Fruit fly (Drosophila melanogaster) whole organism, pupa: ENCODE measurements around the gene CG3552.

Experiments
- CG15710 ChIP-seq: fragments of 200-800 bp; sonication (Bioruptor generic); optimal IDR thresholded peaks from 2 replicates; lab custom pipeline; 2018; ENCODE audit warnings: missing biosample characterization, mild to moderate bottlenecking, missing genetic modification characterization, moderate library complexity
- CG34367 ChIP-seq: fragments of 200-800 bp; sonication (Bioruptor generic); optimal IDR thresholded peaks from 2 replicates; lab custom pipeline; 2018; ENCODE audit warnings: missing biosample characterization, mild to moderate bottlenecking, missing genetic modification characterization
- Ets98B ChIP-seq: fragments of 200-800 bp; sonication (Bioruptor generic); IDR thresholded peaks from 2 replicates; pipeline ENCODE4 v1.3.6; 2022; ENCODE audit warnings: missing biosample characterization, missing genetic modification characterization
- Pif1A ChIP-seq: fragments of 200-800 bp; sonication (Bioruptor generic); optimal IDR thresholded peaks from 3 replicates; lab custom pipeline; 2016; ENCODE audit warnings: missing biosample characterization, missing genetic modification characterization
- Pif1B ChIP-seq: fragments of 200-800 bp; sonication (Bioruptor generic); optimal IDR thresholded peaks from 3 replicates; lab custom pipeline; 2016; ENCODE audit warnings: missing biosample characterization, missing genetic modification characterization
- gl ChIP-seq: fragments of 200-800 bp; sonication (Bioruptor generic); optimal IDR thresholded peaks from 2 replicates; lab custom pipeline; 2018; ENCODE audit warnings: missing biosample characterization, mild to moderate bottlenecking, missing genetic modification characterization

dm6 chr3L:9504530-9504929 lies 48.4 kb downstream of the CG3552 start:
- TF ChIP-seq gl (tag; lab: Kevin White, UChicago) (no peak), CG15710 (tag; lab: Kevin White, UChicago) (no peak), Pif1B (GFP tag; lab: Kevin White, UChicago) (no peak), Pif1A (GFP tag; lab: Kevin White, UChicago) (no peak), Ets98B (GFP tag; lab: Robert Waterston, UW) (no peak), CG34367 (tag; lab: Kevin White, UChicago) (no peak)
